Worm (Caenorhabditis elegans) whole organism, L4 larva: ENCODE results near the gene F13E9.15.

Experiments
- F26F4.8 ChIP-seq: fragments of 200-800 bp; sonication (Bioruptor generic); conservative IDR thresholded peaks from 2 replicates; pipeline ENCODE4 v1.3.6; 2022; ENCODE audit warnings: missing genetic modification characterization, missing compliant biosample characterization
- ceh-20 ChIP-seq: fragments of 200-800 bp; sonication (Bioruptor generic); IDR thresholded peaks from 2 replicates; pipeline ENCODE4 v1.3.6; 2022; ENCODE audit warnings: missing genetic modification reagents, missing genetic modification characterization, missing compliant biosample characterization
- daf-8 ChIP-seq: fragments of 200-800 bp; sonication (Bioruptor generic); IDR thresholded peaks from 2 replicates; pipeline ENCODE4 v1.3.6; 2022; ENCODE audit warnings: missing genetic modification characterization, missing compliant biosample characterization
- fos-1 ChIP-seq: fragments of 150-350 bp; optimal IDR thresholded peaks from 2 replicates; lab custom pipeline; 2014; ENCODE audit warnings: missing biosample characterization, missing genetic modification characterization
- gei-8 ChIP-seq: fragments of 200-800 bp; sonication (Bioruptor generic); optimal IDR thresholded peaks from 2 replicates; lab custom pipeline; 2018; ENCODE audit warnings: mild to moderate bottlenecking, missing genetic modification characterization, missing compliant biosample characterization
- hlh-11 ChIP-seq: fragments of 200-800 bp; sonication (Bioruptor generic); optimal IDR thresholded peaks from 2 replicates; lab custom pipeline; 2018; ENCODE audit warnings: mild to moderate bottlenecking, missing genetic modification characterization, missing compliant biosample characterization
- nhr-28 ChIP-seq: fragments of 150-350 bp; optimal IDR thresholded peaks from 2 replicates; lab custom pipeline; 2014; ENCODE audit warnings: missing biosample characterization, missing genetic modification characterization
- pha-4 ChIP-seq, 2 experiments: fragments of 150-350 bp in 1 of 2; fragments of 200-800 bp in 1 of 2; sonication (Bioruptor generic) in 1 of 2; IDR thresholded peaks in 1 of 2; optimal IDR thresholded peaks in 1 of 2; 2 replicates each; pipeline versions ENCODE4 v1.3.6 to Lab custom; 2014 to 2022; ENCODE audit warnings: missing genetic modification characterization in 2 of 2, missing genetic modification reagents in 2 of 2, missing biosample characterization in 1 of 2, missing compliant biosample characterization in 1 of 2
- sdz-12 ChIP-seq: fragments of 200-800 bp; sonication (Bioruptor generic); optimal IDR thresholded peaks from 2 replicates; lab custom pipeline; 2018; ENCODE audit warnings: mild to moderate bottlenecking, missing genetic modification characterization, missing compliant biosample characterization
- unc-39 ChIP-seq: sonication (generic microtip); optimal IDR thresholded peaks from 2 replicates; lab custom pipeline; 2017; ENCODE audit warnings: missing biosample characterization, missing genetic modification characterization
- unc-62 ChIP-seq, 3 experiments: fragments of 150-350 bp in 1 of 3; sonication (generic microtip); optimal IDR thresholded peaks in 2 of 3; peaks in 1 of 3; 1 replicate in 1 of 3; 2 replicates in 2 of 3; lab custom pipeline; 2014 to 2017; ENCODE audit warnings: missing biosample characterization in 3 of 3, missing genetic modification characterization in 3 of 3, missing genetic modification reagents in 3 of 3, missing genotype in 1 of 3

ce11 chrIV:10855049-10855448 is 34.6 kb downstream of the F13E9.15 start, which contains the start of gene T11G6.3:
- TF ChIP-seq unc-62 (GFP tag; optimal IDR thresholded peaks at IDR 0.05 in 1 of 2; lab: Kevin White, UChicago), result no peak
- no peak for TF ChIP-seq unc-62 (tag; optimal IDR thresholded peaks at IDR 0.05; lab: Kevin White, UChicago)
- TF ChIP-seq F26F4.8 (GFP tag; lab: Robert Waterston, UW), result no peak
- no peak for TF ChIP-seq pha-4 (GFP tag; IDR thresholded peaks at IDR 0.05; lab: Robert Waterston, UW)
- no peak for TF ChIP-seq pha-4 (tag; optimal IDR thresholded peaks at IDR 0.05; lab: Kevin White, UChicago)
- TF ChIP-seq ceh-20 (GFP tag; lab: Robert Waterston, UW), result no peak
- peak; percentile 28 for TF ChIP-seq nhr-28 (tag; lab: Kevin White, UChicago)
- TF ChIP-seq fos-1 (tag; lab: Kevin White, UChicago), result no peak
- no peak for TF ChIP-seq gei-8
- TF ChIP-seq daf-8 (GFP tag; lab: Robert Waterston, UW), result no peak
- peak; percentile 6 for TF ChIP-seq hlh-11 (tag; lab: Kevin White, UChicago)
- no peak for TF ChIP-seq unc-39 (tag; lab: Kevin White, UChicago)
- no peak for TF ChIP-seq sdz-12 (GFP tag; lab: Kevin White, UChicago)
